Worm (Caenorhabditis elegans) whole organism, young adult: ENCODE results near the gene tat-3.

ENCODE experiments used
- B0035.1 ChIP-seq: sonication (generic microtip); optimal IDR thresholded peaks from 2 replicates; lab custom pipeline; 2016; ENCODE audit warnings: missing genetic modification characterization, mild to moderate bottlenecking, missing compliant biosample characterization, missing genotype, missing genetic modification reagents
- D2030.7 ChIP-seq: fragments of 200-800 bp; sonication (Bioruptor generic); IDR thresholded peaks from 2 replicates; pipeline ENCODE4 v1.3.6; 2022; ENCODE audit warnings: missing genetic modification reagents, missing genetic modification characterization, missing compliant biosample characterization
- F33H1.4 ChIP-seq: fragments of 200-800 bp; sonication (Bioruptor generic); IDR thresholded peaks from 2 replicates; pipeline ENCODE4 v1.3.6; 2022; ENCODE audit warnings: missing genetic modification reagents, missing genetic modification characterization, missing compliant biosample characterization
- F52B5.7 ChIP-seq: sonication (generic microtip); optimal IDR thresholded peaks from 2 replicates; lab custom pipeline; 2016; ENCODE audit warnings: mild to moderate bottlenecking, missing genetic modification characterization, missing compliant biosample characterization
- F57A8.1 ChIP-seq: fragments of 200-800 bp; sonication (Bioruptor generic); optimal IDR thresholded peaks from 2 replicates; lab custom pipeline; 2018; ENCODE audit warnings: mild to moderate bottlenecking, missing genetic modification characterization, moderate library complexity, missing compliant biosample characterization
- K12H6.12 ChIP-seq: fragments of 200-800 bp; sonication (Bioruptor generic); optimal IDR thresholded peaks from 2 replicates; lab custom pipeline; 2018; ENCODE audit warnings: mild to moderate bottlenecking, missing genetic modification characterization, missing compliant biosample characterization
- Y53G8AR.9 ChIP-seq: fragments of 200-800 bp; sonication (Bioruptor generic); conservative IDR thresholded peaks from 2 replicates; pipeline ENCODE4 v1.3.6; 2022; ENCODE audit warnings: missing genetic modification reagents, missing genetic modification characterization, missing compliant biosample characterization
- Y56A3A.18 ChIP-seq: fragments of 200-800 bp; sonication (Bioruptor generic); IDR thresholded peaks from 2 replicates; pipeline ENCODE4 v1.3.6; 2022; ENCODE audit warnings: missing genetic modification reagents, missing genetic modification characterization, missing compliant biosample characterization
- Y67H2A.10 ChIP-seq: fragments of 200-800 bp; sonication (Bioruptor generic); conservative IDR thresholded peaks from 2 replicates; pipeline ENCODE4 v1.3.6; 2022; ENCODE audit warnings: missing genetic modification reagents, missing genetic modification characterization, missing compliant biosample characterization
- Y79H2A.3 ChIP-seq: fragments of 200-800 bp; sonication (Bioruptor generic); conservative IDR thresholded peaks from 2 replicates; pipeline ENCODE4 v1.3.6; 2022; ENCODE audit warnings: missing genetic modification reagents, missing genetic modification characterization, missing compliant biosample characterization
- aptf-3 ChIP-seq: fragments of 200-800 bp; sonication (Bioruptor generic); IDR thresholded peaks from 2 replicates; pipeline ENCODE4 v1.3.6; 2022; ENCODE audit warnings: missing genetic modification characterization, missing compliant biosample characterization
- attf-3 ChIP-seq: fragments of 200-800 bp; sonication (Bioruptor generic); conservative IDR thresholded peaks from 2 replicates; pipeline ENCODE4 v1.3.6; 2022; ENCODE audit warnings: missing genetic modification reagents, missing genetic modification characterization, missing compliant biosample characterization
- bed-2 ChIP-seq: fragments of 200-800 bp; sonication (Bioruptor generic); IDR thresholded peaks from 2 replicates; pipeline ENCODE4 v1.3.6; 2022; ENCODE audit warnings: missing genetic modification reagents, missing genetic modification characterization, missing compliant biosample characterization
- ccch-3 ChIP-seq: fragments of 200-800 bp; sonication (Bioruptor generic); optimal IDR thresholded peaks from 2 replicates; lab custom pipeline; 2018; ENCODE audit warnings: mild to moderate bottlenecking, missing genetic modification characterization, missing compliant biosample characterization
- ceh-100 ChIP-seq: fragments of 200-800 bp; sonication (Bioruptor generic); IDR thresholded peaks from 2 replicates; pipeline ENCODE4 v1.3.6; 2022; ENCODE audit warnings: missing genetic modification reagents, missing genetic modification characterization, missing compliant biosample characterization
- ceh-27 ChIP-seq: fragments of 200-800 bp; sonication (Bioruptor generic); optimal IDR thresholded peaks from 2 replicates; lab custom pipeline; 2018; ENCODE audit warnings: mild to moderate bottlenecking, missing genetic modification characterization, moderate library complexity, missing compliant biosample characterization
- ceh-79 ChIP-seq: sonication (generic microtip); optimal IDR thresholded peaks from 2 replicates; lab custom pipeline; 2017; ENCODE audit warnings: mild to moderate bottlenecking, missing genetic modification characterization, missing compliant biosample characterization
- ceh-91 ChIP-seq: fragments of 200-800 bp; sonication (Bioruptor generic); IDR thresholded peaks from 2 replicates; pipeline ENCODE4 v1.3.6; 2022; ENCODE audit warnings: missing genetic modification reagents, missing genetic modification characterization, missing compliant biosample characterization
- die-1 ChIP-seq: sonication (generic microtip); optimal IDR thresholded peaks from 2 replicates; lab custom pipeline; 2016; ENCODE audit warnings: missing genotype, mild to moderate bottlenecking, missing genetic modification characterization, missing compliant biosample characterization
- dox-1 ChIP-seq: fragments of 200-800 bp; sonication (Bioruptor generic); IDR thresholded peaks from 2 replicates; pipeline ENCODE4 v1.3.6; 2022; ENCODE audit warnings: missing genetic modification reagents, missing genetic modification characterization, missing compliant biosample characterization
- efl-1 ChIP-seq: fragments of 150-350 bp; optimal IDR thresholded peaks from 2 replicates; lab custom pipeline; 2014; ENCODE audit warnings: missing biosample characterization, missing genetic modification reagents, missing genetic modification characterization
- egl-44 ChIP-seq: fragments of 200-800 bp; sonication (Bioruptor generic); IDR thresholded peaks from 2 replicates; pipeline ENCODE4 v1.3.6; 2022; ENCODE audit warnings: missing genetic modification reagents, missing genetic modification characterization, missing compliant biosample characterization
- fkh-3 ChIP-seq: sonication (generic microtip); optimal IDR thresholded peaks from 2 replicates; lab custom pipeline; 2016; ENCODE audit warnings: mild to moderate bottlenecking, missing genetic modification characterization, missing compliant biosample characterization
- hlh-12 ChIP-seq: sonication (generic microtip); optimal IDR thresholded peaks from 2 replicates; lab custom pipeline; 2016; ENCODE audit warnings: missing genetic modification characterization, missing compliant biosample characterization
- hmg-1.2 ChIP-seq: fragments of 200-800 bp; sonication (Bioruptor generic); IDR thresholded peaks from 2 replicates; pipeline ENCODE4 v1.3.6; 2022; ENCODE audit warnings: missing genetic modification reagents, missing genetic modification characterization, missing compliant biosample characterization
- hsf-1 ChIP-seq: fragments of 200-800 bp; sonication (Bioruptor generic); IDR thresholded peaks from 2 replicates; pipeline ENCODE4 v1.3.6; 2022; ENCODE audit warnings: missing genetic modification reagents, missing genetic modification characterization, missing compliant biosample characterization
- lin-26 ChIP-seq: fragments of 200-800 bp; sonication (Bioruptor generic); IDR thresholded peaks from 2 replicates; pipeline ENCODE4 v1.3.6; 2022; ENCODE audit warnings: missing genetic modification reagents, missing genetic modification characterization, missing compliant biosample characterization
- lir-1 ChIP-seq: fragments of 200-800 bp; sonication (Bioruptor generic); conservative IDR thresholded peaks from 2 replicates; pipeline ENCODE4 v1.3.6; 2022; ENCODE audit warnings: missing genetic modification reagents, missing genetic modification characterization, missing compliant biosample characterization
- lsl-1 ChIP-seq: fragments of 200-800 bp; sonication (Bioruptor generic); optimal IDR thresholded peaks from 2 replicates; lab custom pipeline; 2018; ENCODE audit warnings: mild to moderate bottlenecking, missing genetic modification characterization, moderate library complexity, missing compliant biosample characterization
- madf-10 ChIP-seq: sonication (generic microtip); optimal IDR thresholded peaks from 2 replicates; lab custom pipeline; 2016; ENCODE audit warnings: mild to moderate bottlenecking, missing genetic modification characterization, missing compliant biosample characterization
- madf-6 ChIP-seq: fragments of 200-800 bp; sonication (Bioruptor generic); IDR thresholded peaks from 2 replicates; pipeline ENCODE4 v1.3.6; 2022; ENCODE audit warnings: missing genetic modification reagents, missing genetic modification characterization, missing compliant biosample characterization
- madf-8 ChIP-seq: fragments of 200-800 bp; sonication (Bioruptor generic); conservative IDR thresholded peaks from 2 replicates; pipeline ENCODE4 v1.3.6; 2022; ENCODE audit warnings: missing genetic modification reagents, missing genetic modification characterization, missing compliant biosample characterization
- mel-28 ChIP-seq: sonication (generic microtip); optimal IDR thresholded peaks from 2 replicates; lab custom pipeline; 2016; ENCODE audit warnings: borderline replicate concordance, mild to moderate bottlenecking, missing genetic modification characterization, missing compliant biosample characterization
- mes-4 ChIP-seq: sonication (generic microtip); optimal IDR thresholded peaks from 2 replicates; lab custom pipeline; 2016; ENCODE audit warnings: missing genotype, missing genetic modification characterization, missing compliant biosample characterization
- nfyb-1 ChIP-seq: fragments of 200-800 bp; sonication (Bioruptor generic); IDR thresholded peaks from 2 replicates; pipeline ENCODE4 v1.3.6; 2022; ENCODE audit warnings: missing genetic modification reagents, missing genetic modification characterization, missing compliant biosample characterization
- nhr-90 ChIP-seq: sonication (generic microtip); optimal IDR thresholded peaks from 2 replicates; lab custom pipeline; 2016; ENCODE audit warnings: missing genotype, mild to moderate bottlenecking, missing genetic modification characterization, missing compliant biosample characterization
- sdz-38 ChIP-seq: sonication (generic microtip); optimal IDR thresholded peaks from 2 replicates; lab custom pipeline; 2016; ENCODE audit warnings: missing genotype, missing genetic modification characterization, missing compliant biosample characterization
- sea-2 ChIP-seq: fragments of 200-800 bp; sonication (Bioruptor generic); IDR thresholded peaks from 2 replicates; pipeline ENCODE4 v1.3.6; 2022; ENCODE audit warnings: missing genetic modification characterization, missing compliant biosample characterization
- snpc-1.3 ChIP-seq: sonication (generic microtip); optimal IDR thresholded peaks from 2 replicates; lab custom pipeline; 2017; ENCODE audit warnings: missing genetic modification characterization, mild to moderate bottlenecking, missing compliant biosample characterization, antibody characterized with exemption, moderate library complexity, missing genotype, missing genetic modification reagents; ENCODE audit not compliant: insufficient read depth
- snpc-3.4 ChIP-seq: sonication (generic microtip); optimal IDR thresholded peaks from 2 replicates; lab custom pipeline; 2017; ENCODE audit warnings: missing genetic modification characterization, mild to moderate bottlenecking, missing compliant biosample characterization, antibody characterized with exemption, moderate library complexity, missing genotype, missing genetic modification reagents
- snpc-4 ChIP-seq, 5 experiments: fragments of 150-350 bp in 1 of 5; sonication (generic microtip) in 4 of 5; optimal IDR thresholded peaks; 2 replicates each; lab custom pipeline; 2014 to 2018; ENCODE audit warnings: missing genetic modification characterization in 5 of 5, missing biosample characterization in 3 of 5, antibody characterized with exemption in 2 of 5, mild to moderate bottlenecking in 2 of 5, missing compliant biosample characterization in 2 of 5, missing genotype in 2 of 5, moderate library complexity in 2 of 5, missing genetic modification reagents in 1 of 5
- somi-1 ChIP-seq: fragments of 200-800 bp; sonication (Bioruptor generic); optimal IDR thresholded peaks from 2 replicates; lab custom pipeline; 2018; ENCODE audit warnings: mild to moderate bottlenecking, missing genetic modification characterization, missing compliant biosample characterization
- sptf-2 ChIP-seq: fragments of 200-800 bp; sonication (Bioruptor generic); optimal IDR thresholded peaks from 2 replicates; lab custom pipeline; 2018; ENCODE audit warnings: mild to moderate bottlenecking, missing genetic modification characterization, missing compliant biosample characterization
- unc-130 ChIP-seq: sonication (generic microtip); optimal IDR thresholded peaks from 2 replicates; lab custom pipeline; 2016; ENCODE audit warnings: missing genetic modification reagents, missing genetic modification characterization, missing compliant biosample characterization
- zfh-2 ChIP-seq: fragments of 200-800 bp; sonication (Bioruptor generic); conservative IDR thresholded peaks from 2 replicates; pipeline ENCODE4 v1.3.6; 2022; ENCODE audit warnings: missing genetic modification reagents, missing genetic modification characterization, missing compliant biosample characterization
- zim-3 ChIP-seq: sonication (generic microtip); optimal IDR thresholded peaks from 2 replicates; lab custom pipeline; 2017; ENCODE audit warnings: mild to moderate bottlenecking, missing genetic modification characterization, moderate library complexity, missing compliant biosample characterization
- ztf-28 ChIP-seq: fragments of 200-800 bp; sonication (Bioruptor generic); IDR thresholded peaks from 2 replicates; pipeline ENCODE4 v1.3.6; 2022; ENCODE audit warnings: missing genetic modification reagents, missing genetic modification characterization, missing compliant biosample characterization

Gene tat-3

ce11 chrIII:10733300-10733699 lies 2.8 kb upstream of the tat-3 start (continued):
- TF ChIP-seq hmg-1.2 (GFP tag; lab: Robert Waterston, UW) = peak; percentile 77
- no peak for TF ChIP-seq F57A8.1 (GFP tag; lab: Kevin White, UChicago)
- TF ChIP-seq Y53G8AR.9 (GFP tag; lab: Robert Waterston, UW) = peak; percentile 65; the same call in 1 of the 2 replicates
- TF ChIP-seq D2030.7 (GFP tag; lab: Robert Waterston, UW) = peak; percentile 92
- 0 out of 2 replicates have a peak, but pooled peaks have one; percentile 47 for TF ChIP-seq aptf-3 (GFP tag; lab: Robert Waterston, UW)
- TF ChIP-seq ccch-3 = no peak
- peak; percentile 66; the same call in 1 of the 2 replicates for TF ChIP-seq dox-1 (GFP tag; lab: Robert Waterston, UW)
- TF ChIP-seq sea-2 (GFP tag; lab: Robert Waterston, UW) = no peak
- TF ChIP-seq egl-44 (GFP tag; lab: Robert Waterston, UW) = peak; percentile 21; the same call in 1 of the 2 replicates
- no peak for TF ChIP-seq efl-1 (GFP tag; lab: Kevin White, UChicago)
- peak; percentile 79 for TF ChIP-seq madf-6 (GFP tag; lab: Robert Waterston, UW)
- TF ChIP-seq sdz-38 (tag; lab: Kevin White, UChicago) = no peak
- TF ChIP-seq F33H1.4 (GFP tag; lab: Robert Waterston, UW) = peak; percentile 53
- peak; percentile 51; the same call in 1 of the 2 replicates for TF ChIP-seq ceh-100
- TF ChIP-seq madf-8 = peak; percentile 39; the same call in 1 of the 2 replicates
- no peak for TF ChIP-seq F52B5.7 (tag; lab: Kevin White, UChicago)
- 0 out of 2 replicates have a peak, but pooled peaks have one; percentile 40 for TF ChIP-seq nfyb-1 (GFP tag; lab: Robert Waterston, UW)
- TF ChIP-seq hsf-1 (GFP tag; lab: Robert Waterston, UW) = peak; percentile 67
- TF ChIP-seq ceh-91 (GFP tag; lab: Robert Waterston, UW) = peak; percentile 59
- TF ChIP-seq snpc-4 (GFP tag; optimal IDR thresholded peaks at IDR 0.05; lab: Kevin White, UChicago) = peak; percentile 85
- TF ChIP-seq snpc-4 (tag; optimal IDR thresholded peaks at IDR 0.05; lab: Kevin White, UChicago) = peak in 3 of 4 experiments; percentile 83 to 92 (median 88)
- TF ChIP-seq snpc-1.3 (tag; lab: Kevin White, UChicago) = peak; percentile 5
- peak; percentile 87 for TF ChIP-seq lin-26 (GFP tag; lab: Robert Waterston, UW)
- TF ChIP-seq snpc-3.4 (tag; lab: Kevin White, UChicago) = peak; percentile 55
- TF ChIP-seq lsl-1 (GFP tag; lab: Kevin White, UChicago) = peak; percentile 58
- no peak for TF ChIP-seq Y56A3A.18 (GFP tag; lab: Robert Waterston, UW)

ce11 chrIII:10721056-10721455 lies 9.4 kb downstream of the tat-3 start:
- TF ChIP-seq sptf-2 (GFP tag; lab: Kevin White, UChicago) (no peak), fkh-3 (no peak), K12H6.12 (no peak), nhr-90 (tag; lab: Kevin White, UChicago) (no peak), snpc-3.4 (tag; lab: Kevin White, UChicago) (no peak), mel-28 (tag; lab: Kevin White, UChicago) (no peak), ceh-79 (tag; lab: Kevin White, UChicago) (no peak), ztf-28 (GFP tag; lab: Robert Waterston, UW) (no peak), bed-2 (no peak), ceh-27 (GFP tag; lab: Kevin White, UChicago) (no peak), attf-3 (GFP tag; lab: Robert Waterston, UW) (no peak), madf-10 (tag; lab: Kevin White, UChicago) (no peak), hlh-12 (no peak), F57A8.1 (GFP tag; lab: Kevin White, UChicago) (no peak), zfh-2 (GFP tag; lab: Robert Waterston, UW) (no peak), efl-1 (GFP tag; lab: Kevin White, UChicago) (peak; percentile 47), die-1 (tag; lab: Kevin White, UChicago) (no peak), somi-1 (no peak), lir-1 (GFP tag; lab: Robert Waterston, UW) (no peak), Y67H2A.10 (GFP tag; lab: Robert Waterston, UW) (no peak), zim-3 (tag; lab: Kevin White, UChicago) (no peak), unc-130 (GFP tag; lab: Kevin White, UChicago) (no peak), Y79H2A.3 (GFP tag; lab: Robert Waterston, UW) (no peak), F33H1.4 (GFP tag; lab: Robert Waterston, UW) (0 out of 2 replicates have a peak, but pooled peaks have one; percentile 7), B0035.1 (no peak), mes-4 (no peak)
